Worm (Caenorhabditis elegans): ENCODE measurements around the gene lec-4.

DNA sequence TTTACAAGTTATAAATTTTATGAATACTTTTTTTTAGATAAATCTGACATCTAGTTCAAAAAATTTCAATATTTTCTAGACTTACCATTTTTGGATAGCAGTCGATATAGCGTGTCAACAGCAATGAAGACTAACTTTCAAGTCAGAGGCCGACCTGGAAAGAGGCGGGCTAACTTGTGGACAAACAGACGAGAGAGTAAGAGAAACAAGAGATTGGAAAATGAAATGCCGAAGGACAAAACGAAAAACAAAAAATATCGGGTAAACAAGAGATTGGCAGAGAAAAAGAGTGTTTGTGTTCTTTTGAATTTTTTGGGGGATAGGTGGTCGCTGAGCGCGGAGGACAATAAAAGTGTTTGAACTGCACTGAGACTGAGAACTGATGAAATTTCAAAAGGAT lies at the start of gene lec-4:
- TF ChIP-seq madf-2 (tag; optimal IDR thresholded peaks at IDR 0.05) (no peak), pqm-1 (tag; optimal IDR thresholded peaks at IDR 0.05) (no peak), syd-9 (tag; optimal IDR thresholded peaks at IDR 0.05) (no peak), ceh-18 (tag; optimal IDR thresholded peaks at IDR 0.05) (no peak), elt-2 (tag; optimal IDR thresholded peaks at IDR 0.05) (no peak), ref-2 (tag; optimal IDR thresholded peaks at IDR 0.05) (no peak), ahr-1 (tag; optimal IDR thresholded peaks at IDR 0.05) (no peak), elt-4 (tag; optimal IDR thresholded peaks at IDR 0.05) (no peak), ceh-9 (tag; optimal IDR thresholded peaks at IDR 0.05) (no peak), sox-4 (tag; optimal IDR thresholded peaks at IDR 0.05) (no peak), odd-2 (tag; optimal IDR thresholded peaks at IDR 0.05) (no peak), nhr-11 (tag; optimal IDR thresholded peaks at IDR 0.05) (no peak)
